Worm (Caenorhabditis elegans) whole organism, L4 larva: ENCODE data around the gene F36F12.3.

Experiments used
- D1046.2 ChIP-seq: fragments of 200-800 bp; sonication (Bioruptor generic); IDR thresholded peaks from 2 replicates; pipeline ENCODE4 v1.3.6; 2022; ENCODE audit warnings: missing genetic modification characterization, missing compliant biosample characterization
- F26F4.8 ChIP-seq: fragments of 200-800 bp; sonication (Bioruptor generic); conservative IDR thresholded peaks from 2 replicates; pipeline ENCODE4 v1.3.6; 2022; ENCODE audit warnings: missing genetic modification characterization, missing compliant biosample characterization
- T20F7.1 ChIP-seq: fragments of 200-800 bp; sonication (Bioruptor generic); optimal IDR thresholded peaks from 2 replicates; lab custom pipeline; 2018; ENCODE audit warnings: mild to moderate bottlenecking, missing genetic modification characterization, missing compliant biosample characterization
- T26A8.4 ChIP-seq: fragments of 200-800 bp; sonication (Bioruptor generic); IDR thresholded peaks from 2 replicates; pipeline ENCODE4 v1.3.6; 2022; ENCODE audit warnings: missing genetic modification characterization, missing compliant biosample characterization
- Y5F2A.4 ChIP-seq: fragments of 200-800 bp; sonication (Bioruptor generic); optimal IDR thresholded peaks from 2 replicates; lab custom pipeline; 2018; ENCODE audit warnings: mild to moderate bottlenecking, missing genetic modification characterization, missing compliant biosample characterization
- ZK337.2 ChIP-seq: fragments of 200-800 bp; sonication (Bioruptor generic); IDR thresholded peaks from 2 replicates; pipeline ENCODE4 v1.3.6; 2022; ENCODE audit warnings: missing genetic modification reagents, missing genetic modification characterization, missing compliant biosample characterization
- ama-1 ChIP-seq: fragments of 150-350 bp; optimal IDR thresholded peaks from 2 replicates; lab custom pipeline; 2014; ENCODE audit warnings: inconsistent platforms, mixed read lengths
- ceh-20 ChIP-seq: fragments of 200-800 bp; sonication (Bioruptor generic); IDR thresholded peaks from 2 replicates; pipeline ENCODE4 v1.3.6; 2022; ENCODE audit warnings: missing genetic modification reagents, missing genetic modification characterization, missing compliant biosample characterization
- ceh-32 ChIP-seq: sonication (generic microtip); optimal IDR thresholded peaks from 2 replicates; lab custom pipeline; 2016; ENCODE audit warnings: mild to moderate bottlenecking, missing genetic modification characterization, missing compliant biosample characterization; ENCODE audit not compliant: poor library complexity
- ceh-62 ChIP-seq: sonication (generic microtip); optimal IDR thresholded peaks from 2 replicates; lab custom pipeline; 2017; ENCODE audit warnings: missing biosample characterization, missing genetic modification characterization
- ces-1 ChIP-seq: fragments of 150-350 bp; sonication (generic microtip); optimal IDR thresholded peaks from 4 replicates; lab custom pipeline; 2014; ENCODE audit warnings: missing biosample characterization, missing genetic modification reagents, missing genetic modification characterization
- cey-2 ChIP-seq: sonication (generic microtip); optimal IDR thresholded peaks from 3 replicates; lab custom pipeline; 2017; ENCODE audit warnings: missing genetic modification characterization, mild to moderate bottlenecking, missing compliant biosample characterization, antibody characterized with exemption, borderline replicate concordance; ENCODE audit not compliant: insufficient read depth
- daf-16 ChIP-seq, 3 experiments: sonication (generic microtip); optimal IDR thresholded peaks; 2 replicates each; lab custom pipeline; 2016 to 2017; ENCODE audit warnings: missing genetic modification characterization in 3 of 3, missing genetic modification reagents in 3 of 3, mild to moderate bottlenecking in 2 of 3, missing compliant biosample characterization in 2 of 3, missing biosample characterization in 1 of 3, moderate library complexity in 1 of 3
- dmd-9 ChIP-seq: fragments of 200-800 bp; sonication (Bioruptor generic); IDR thresholded peaks from 2 replicates; pipeline ENCODE4 v1.3.6; 2022; ENCODE audit warnings: missing genetic modification reagents, missing genetic modification characterization, missing compliant biosample characterization
- dpl-1 ChIP-seq: fragments of 150-350 bp; optimal IDR thresholded peaks from 2 replicates; lab custom pipeline; 2014; ENCODE audit warnings: missing biosample characterization, missing genetic modification reagents, missing genetic modification characterization
- duxl-1 ChIP-seq: sonication (generic microtip); optimal IDR thresholded peaks from 2 replicates; lab custom pipeline; 2016; ENCODE audit warnings: mild to moderate bottlenecking, missing genetic modification characterization, moderate library complexity, missing compliant biosample characterization; ENCODE audit not compliant: poor library complexity
- egl-27 ChIP-seq: sonication (generic microtip); optimal IDR thresholded peaks from 3 replicates; lab custom pipeline; 2017; ENCODE audit warnings: missing biosample characterization, missing genetic modification reagents, missing genetic modification characterization
- egl-43 ChIP-seq: fragments of 200-800 bp; sonication (Bioruptor generic); IDR thresholded peaks from 2 replicates; pipeline ENCODE4 v1.3.6; 2022; ENCODE audit warnings: missing genetic modification reagents, missing genetic modification characterization, missing compliant biosample characterization
- fkh-10 ChIP-seq: fragments of 150-350 bp; optimal IDR thresholded peaks from 2 replicates; lab custom pipeline; 2014; ENCODE audit warnings: missing biosample characterization, missing genetic modification reagents, missing genetic modification characterization
- fos-1 ChIP-seq: fragments of 150-350 bp; optimal IDR thresholded peaks from 2 replicates; lab custom pipeline; 2014; ENCODE audit warnings: missing biosample characterization, missing genetic modification characterization
- gei-8 ChIP-seq: fragments of 200-800 bp; sonication (Bioruptor generic); optimal IDR thresholded peaks from 2 replicates; lab custom pipeline; 2018; ENCODE audit warnings: mild to moderate bottlenecking, missing genetic modification characterization, missing compliant biosample characterization
- hif-1 ChIP-seq, 2 experiments: sonication (generic microtip); optimal IDR thresholded peaks; 2 replicates each; lab custom pipeline; 2016 to 2017; ENCODE audit warnings: missing compliant biosample characterization in 2 of 2, missing genetic modification characterization in 2 of 2, missing genetic modification reagents in 2 of 2, missing genotype in 2 of 2, mild to moderate bottlenecking in 1 of 2
- hlh-11 ChIP-seq: fragments of 200-800 bp; sonication (Bioruptor generic); optimal IDR thresholded peaks from 2 replicates; lab custom pipeline; 2018; ENCODE audit warnings: mild to moderate bottlenecking, missing genetic modification characterization, missing compliant biosample characterization
- hlh-30 ChIP-seq: sonication (generic microtip); optimal IDR thresholded peaks from 2 replicates; lab custom pipeline; 2017; ENCODE audit warnings: antibody characterized with exemption, mild to moderate bottlenecking, missing genetic modification characterization, missing compliant biosample characterization; ENCODE audit not compliant: insufficient read depth
- lin-1 ChIP-seq: fragments of 200-800 bp; sonication (Bioruptor generic); IDR thresholded peaks from 2 replicates; pipeline ENCODE4 v1.3.6; 2022; ENCODE audit warnings: missing genetic modification reagents, missing genetic modification characterization, missing compliant biosample characterization
- lin-13 ChIP-seq: fragments of 150-350 bp; optimal IDR thresholded peaks from 2 replicates; lab custom pipeline; 2014; ENCODE audit warnings: missing biosample characterization, missing genetic modification reagents, missing genetic modification characterization
- madf-5 ChIP-seq, 2 experiments: fragments of 200-800 bp; sonication (Bioruptor generic); IDR thresholded peaks; 2 replicates each; pipeline ENCODE4 v1.3.6; 2022; ENCODE audit warnings: missing compliant biosample characterization in 2 of 2, missing genetic modification characterization in 2 of 2
- madf-9 ChIP-seq: fragments of 200-800 bp; sonication (Bioruptor generic); conservative IDR thresholded peaks from 2 replicates; pipeline ENCODE4 v1.3.6; 2022; ENCODE audit warnings: missing genetic modification reagents, missing genetic modification characterization, missing compliant biosample characterization
- mdl-1 ChIP-seq, 2 experiments: fragments of 150-350 bp in 1 of 2; sonication (generic microtip) in 1 of 2; optimal IDR thresholded peaks; 2 replicates each; lab custom pipeline; 2014 to 2017; ENCODE audit warnings: missing biosample characterization in 2 of 2, missing genetic modification characterization in 2 of 2
- mdt-29 ChIP-seq: fragments of 200-800 bp; sonication (Bioruptor generic); IDR thresholded peaks from 2 replicates; pipeline ENCODE4 v1.3.6; 2022; ENCODE audit warnings: missing genetic modification reagents, missing genetic modification characterization, missing compliant biosample characterization
- mxl-3 ChIP-seq: fragments of 200-800 bp; sonication (Bioruptor generic); optimal IDR thresholded peaks from 2 replicates; lab custom pipeline; 2018; ENCODE audit warnings: mild to moderate bottlenecking, missing genetic modification characterization, missing compliant biosample characterization
- nhr-10 ChIP-seq: fragments of 150-350 bp; optimal IDR thresholded peaks from 2 replicates; lab custom pipeline; 2014; ENCODE audit warnings: missing biosample characterization, missing genetic modification characterization
- nhr-102 ChIP-seq: sonication (generic microtip); optimal IDR thresholded peaks from 2 replicates; lab custom pipeline; 2016; ENCODE audit warnings: mild to moderate bottlenecking, missing genetic modification characterization, moderate library complexity, missing compliant biosample characterization
- nhr-11 ChIP-seq: fragments of 150-350 bp; optimal IDR thresholded peaks from 2 replicates; lab custom pipeline; 2014; ENCODE audit warnings: missing biosample characterization, missing genetic modification characterization
- nhr-25 ChIP-seq: sonication (generic microtip); optimal IDR thresholded peaks from 2 replicates; lab custom pipeline; 2017; ENCODE audit warnings: missing genetic modification characterization, mild to moderate bottlenecking, missing compliant biosample characterization, antibody characterized with exemption, moderate library complexity, borderline replicate concordance; ENCODE audit not compliant: insufficient read depth
- nhr-41 ChIP-seq: fragments of 200-800 bp; sonication (Bioruptor generic); IDR thresholded peaks from 2 replicates; pipeline ENCODE4 v1.3.6; 2022; ENCODE audit warnings: missing genetic modification reagents, missing genetic modification characterization, missing compliant biosample characterization
- nhr-42 ChIP-seq: fragments of 200-800 bp; sonication (Bioruptor generic); IDR thresholded peaks from 2 replicates; pipeline ENCODE4 v1.3.6; 2022; ENCODE audit warnings: missing genetic modification characterization, missing compliant biosample characterization
- nhr-76 ChIP-seq: fragments of 150-350 bp; optimal IDR thresholded peaks from 2 replicates; lab custom pipeline; 2014; ENCODE audit warnings: missing biosample characterization, missing genetic modification characterization
- nhr-77 ChIP-seq: fragments of 150-350 bp; optimal IDR thresholded peaks from 2 replicates; lab custom pipeline; 2014; ENCODE audit warnings: missing biosample characterization, missing genetic modification characterization
- skn-1 ChIP-seq: fragments of 150-350 bp; optimal IDR thresholded peaks from 2 replicates; lab custom pipeline; 2014; ENCODE audit warnings: missing biosample characterization, missing genetic modification characterization
- snpc-1.2 ChIP-seq: fragments of 200-800 bp; sonication (Bioruptor generic); IDR thresholded peaks from 2 replicates; pipeline ENCODE4 v1.3.6; 2022; ENCODE audit warnings: missing genetic modification reagents, missing genetic modification characterization, missing compliant biosample characterization
- spr-3 ChIP-seq: fragments of 200-800 bp; sonication (Bioruptor generic); optimal IDR thresholded peaks from 2 replicates; lab custom pipeline; 2018; ENCODE audit warnings: mild to moderate bottlenecking, missing genetic modification characterization, missing compliant biosample characterization
- tag-97 ChIP-seq: fragments of 200-800 bp; sonication (Bioruptor generic); IDR thresholded peaks from 2 replicates; pipeline ENCODE4 v1.3.6; 2022; ENCODE audit warnings: missing genetic modification characterization, missing compliant biosample characterization
- unc-130 ChIP-seq: sonication (generic microtip); optimal IDR thresholded peaks from 2 replicates; lab custom pipeline; 2016; ENCODE audit warnings: missing genetic modification reagents, missing genetic modification characterization, missing compliant biosample characterization
- unc-39 ChIP-seq: sonication (generic microtip); optimal IDR thresholded peaks from 2 replicates; lab custom pipeline; 2017; ENCODE audit warnings: missing biosample characterization, missing genetic modification characterization
- zfp-3 ChIP-seq: fragments of 200-800 bp; sonication (Bioruptor generic); conservative IDR thresholded peaks from 2 replicates; pipeline ENCODE4 v1.3.6; 2022; ENCODE audit warnings: missing genetic modification reagents, missing genetic modification characterization, missing compliant biosample characterization
- zip-11 ChIP-seq: fragments of 200-800 bp; sonication (Bioruptor generic); IDR thresholded peaks from 2 replicates; pipeline ENCODE4 v1.3.6; 2022; ENCODE audit warnings: missing genetic modification characterization, missing compliant biosample characterization

Gene F36F12.3

DNA sequence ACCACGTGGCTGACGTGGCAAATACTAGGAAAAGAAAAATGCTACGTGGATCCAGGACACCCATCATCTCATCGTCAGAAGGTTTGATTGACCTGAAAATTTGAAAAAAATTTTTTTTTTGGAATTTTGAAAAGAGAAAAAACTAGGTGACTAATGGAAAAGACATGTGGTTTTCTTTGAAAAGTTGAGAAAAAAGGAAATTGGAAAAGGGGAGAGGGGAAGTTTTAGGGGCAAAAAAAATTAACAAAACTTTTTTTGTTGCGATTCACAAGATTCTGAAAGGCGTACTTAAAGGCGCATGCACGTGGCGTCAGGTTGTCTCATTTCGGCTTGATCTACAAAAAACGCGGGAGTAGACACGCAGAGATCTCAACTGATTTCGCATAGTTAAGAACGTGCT, 12.8 kb upstream of the F36F12.3 start, which contains the start of gene Y40B10A.9:
Gene Y40B10A.9, minus strand, starts transcription at position 101 of the 400 bp plus-strand sequence.
- TF ChIP-seq nhr-42 (GFP tag; lab: Robert Waterston, UW), result no peak
- no peak for TF ChIP-seq mxl-3
- no peak for TF ChIP-seq mdt-29
- TF ChIP-seq dmd-9 (GFP tag; lab: Robert Waterston, UW), result no peak
- no peak for TF ChIP-seq mdl-1 (tag; optimal IDR thresholded peaks at IDR 0.05; lab: Kevin White, UChicago)
- TF ChIP-seq ceh-32, result no peak
- TF ChIP-seq zfp-3 (GFP tag; lab: Robert Waterston, UW), result no peak
- no peak for TF ChIP-seq gei-8 (GFP tag; lab: Kevin White, UChicago)
- no peak for TF ChIP-seq ceh-62 (tag; lab: Kevin White, UChicago)
- TF ChIP-seq spr-3 (GFP tag; lab: Kevin White, UChicago), result no peak
- no peak for TF ChIP-seq nhr-25 (tag; lab: Kevin White, UChicago)
- TF ChIP-seq egl-27, result no peak
- no peak for TF ChIP-seq fkh-10 (GFP tag; lab: Kevin White, UChicago)
- TF ChIP-seq F26F4.8, result no peak
- no peak for TF ChIP-seq hlh-11 (tag; lab: Kevin White, UChicago)

DNA sequence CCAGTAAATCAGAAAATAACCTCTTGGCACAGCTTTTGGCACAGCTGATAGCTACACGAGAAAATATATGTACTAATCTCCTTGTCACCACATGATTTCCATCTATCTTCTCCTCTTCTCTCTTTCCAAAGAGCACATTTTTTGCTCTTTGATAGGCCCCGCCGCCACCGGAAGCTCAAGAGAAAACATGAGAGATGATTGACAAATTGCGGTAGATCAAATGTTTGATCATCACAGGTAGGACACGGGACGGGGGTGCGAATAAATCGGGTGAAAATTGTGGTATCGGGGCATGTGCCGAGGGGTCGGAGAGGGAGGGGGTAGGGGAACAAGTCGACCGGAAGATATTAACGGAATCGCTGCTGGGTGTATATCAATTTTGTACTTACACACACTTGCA, 9.6 kb upstream of the F36F12.3 start:
- TF ChIP-seq snpc-1.2 (GFP tag; lab: Robert Waterston, UW), result no peak
- no peak for TF ChIP-seq lin-13 (GFP tag; lab: Kevin White, UChicago)
- TF ChIP-seq mxl-3, result peak; percentile 32
- TF ChIP-seq nhr-42 (GFP tag; lab: Robert Waterston, UW), result no peak
- no peak for TF ChIP-seq duxl-1 (tag; lab: Kevin White, UChicago)
- no peak for TF ChIP-seq egl-43 (GFP tag; lab: Robert Waterston, UW)
- no peak for TF ChIP-seq Y5F2A.4 (GFP tag; lab: Kevin White, UChicago)
- TF ChIP-seq skn-1, result no peak
- no peak for TF ChIP-seq cey-2 (tag; lab: Kevin White, UChicago)
- no peak for TF ChIP-seq unc-39 (tag; lab: Kevin White, UChicago)
- TF ChIP-seq dmd-9 (GFP tag; lab: Robert Waterston, UW), result no peak
- peak; percentile 43 for TF ChIP-seq nhr-11 (tag; lab: Kevin White, UChicago)
- TF ChIP-seq madf-5 (GFP tag; IDR thresholded peaks at IDR 0.05; lab: Robert Waterston, UW), result no peak
- no peak for TF ChIP-seq T20F7.1
- no peak for TF ChIP-seq daf-16 (GFP tag; optimal IDR thresholded peaks at IDR 0.05; lab: Kevin White, UChicago)
- no peak for TF ChIP-seq daf-16 (tag; optimal IDR thresholded peaks at IDR 0.05; lab: Kevin White, UChicago)
- TF ChIP-seq ces-1 (GFP tag; lab: Kevin White, UChicago), result no peak
- no peak for TF ChIP-seq ceh-20 (GFP tag; lab: Robert Waterston, UW)
- no peak for TF ChIP-seq egl-27
- no peak for TF ChIP-seq zip-11 (GFP tag; lab: Robert Waterston, UW)
- TF ChIP-seq T26A8.4 (GFP tag; lab: Robert Waterston, UW), result no peak
- no peak for TF ChIP-seq lin-1
- no peak for TF ChIP-seq D1046.2 (GFP tag; lab: Robert Waterston, UW)
- no peak for TF ChIP-seq ama-1
- TF ChIP-seq hif-1 (tag; optimal IDR thresholded peaks at IDR 0.05; lab: Kevin White, UChicago), result no peak
- no peak for TF ChIP-seq nhr-102 (tag; lab: Kevin White, UChicago)
- no peak for TF ChIP-seq spr-3 (GFP tag; lab: Kevin White, UChicago)
- no peak for TF ChIP-seq nhr-41 (GFP tag; lab: Robert Waterston, UW)
- TF ChIP-seq ceh-62 (tag; lab: Kevin White, UChicago), result no peak
- no peak for TF ChIP-seq unc-130 (GFP tag; lab: Kevin White, UChicago)
- no peak for TF ChIP-seq dpl-1
- no peak for TF ChIP-seq tag-97 (GFP tag; lab: Robert Waterston, UW)
- TF ChIP-seq ZK337.2 (GFP tag; lab: Robert Waterston, UW), result no peak
- TF ChIP-seq mdt-29, result no peak
- TF ChIP-seq hlh-11 (tag; lab: Kevin White, UChicago), result peak; percentile 73
- peak; percentile 54 for TF ChIP-seq hlh-30 (tag; lab: Kevin White, UChicago)
- no peak for TF ChIP-seq mdl-1 (tag; optimal IDR thresholded peaks at IDR 0.05; lab: Kevin White, UChicago)
- TF ChIP-seq fos-1, result no peak
- TF ChIP-seq nhr-77 (tag; lab: Kevin White, UChicago), result no peak
- no peak for TF ChIP-seq nhr-10 (tag; lab: Kevin White, UChicago)
- no peak for TF ChIP-seq nhr-76 (tag; lab: Kevin White, UChicago)
- TF ChIP-seq madf-9 (GFP tag; lab: Robert Waterston, UW), result no peak
